Worm (Caenorhabditis elegans) whole organism, L4 larva: ENCODE results near the gene hif-1.

ENCODE experiments used
- F37D6.2 ChIP-seq: sonication (generic microtip); optimal IDR thresholded peaks from 2 replicates; lab custom pipeline; 2016; ENCODE audit warnings: mild to moderate bottlenecking, missing genetic modification characterization, missing compliant biosample characterization
- F49E8.2 ChIP-seq: sonication (generic microtip); optimal IDR thresholded peaks from 2 replicates; lab custom pipeline; 2016; ENCODE audit warnings: missing compliant biosample characterization, mild to moderate bottlenecking, missing genetic modification characterization, borderline replicate concordance
- T20F7.1 ChIP-seq: fragments of 200-800 bp; sonication (Bioruptor generic); optimal IDR thresholded peaks from 2 replicates; lab custom pipeline; 2018; ENCODE audit warnings: mild to moderate bottlenecking, missing genetic modification characterization, missing compliant biosample characterization
- Y105C5A.15 ChIP-seq: fragments of 200-800 bp; sonication (Bioruptor generic); IDR thresholded peaks from 2 replicates; pipeline ENCODE4 v1.3.6; 2022; ENCODE audit warnings: missing genetic modification characterization, missing compliant biosample characterization
- Y5F2A.4 ChIP-seq: fragments of 200-800 bp; sonication (Bioruptor generic); optimal IDR thresholded peaks from 2 replicates; lab custom pipeline; 2018; ENCODE audit warnings: mild to moderate bottlenecking, missing genetic modification characterization, missing compliant biosample characterization
- aha-1 ChIP-seq: fragments of 150-350 bp; peaks from one replicate; lab custom pipeline; 2014; ENCODE audit warnings: missing biosample characterization, missing genetic modification characterization
- aly-2 ChIP-seq: sonication (generic microtip); optimal IDR thresholded peaks from 2 replicates; lab custom pipeline; 2018; ENCODE audit warnings: missing biosample characterization, missing genetic modification characterization
- attf-4 ChIP-seq: sonication (generic microtip); optimal IDR thresholded peaks from 3 replicates; lab custom pipeline; 2017; ENCODE audit warnings: missing biosample characterization, missing genetic modification characterization
- ceh-32 ChIP-seq: sonication (generic microtip); optimal IDR thresholded peaks from 2 replicates; lab custom pipeline; 2016; ENCODE audit warnings: mild to moderate bottlenecking, missing genetic modification characterization, missing compliant biosample characterization; ENCODE audit not compliant: poor library complexity
- ceh-62 ChIP-seq: sonication (generic microtip); optimal IDR thresholded peaks from 2 replicates; lab custom pipeline; 2017; ENCODE audit warnings: missing biosample characterization, missing genetic modification characterization
- cey-2 ChIP-seq: sonication (generic microtip); optimal IDR thresholded peaks from 3 replicates; lab custom pipeline; 2017; ENCODE audit warnings: missing genetic modification characterization, mild to moderate bottlenecking, missing compliant biosample characterization, antibody characterized with exemption, borderline replicate concordance; ENCODE audit not compliant: insufficient read depth
- ctbp-1 ChIP-seq: fragments of 200-800 bp; sonication (Bioruptor generic); IDR thresholded peaks from 2 replicates; pipeline ENCODE4 v1.3.6; 2022; ENCODE audit warnings: missing genetic modification reagents, missing genetic modification characterization, missing compliant biosample characterization
- daf-19 ChIP-seq: fragments of 200-800 bp; sonication (Bioruptor generic); conservative IDR thresholded peaks from 2 replicates; pipeline ENCODE4 v1.3.6; 2022; ENCODE audit warnings: missing genetic modification characterization, missing compliant biosample characterization
- dmd-9 ChIP-seq: fragments of 200-800 bp; sonication (Bioruptor generic); IDR thresholded peaks from 2 replicates; pipeline ENCODE4 v1.3.6; 2022; ENCODE audit warnings: missing genetic modification reagents, missing genetic modification characterization, missing compliant biosample characterization
- duxl-1 ChIP-seq: sonication (generic microtip); optimal IDR thresholded peaks from 2 replicates; lab custom pipeline; 2016; ENCODE audit warnings: mild to moderate bottlenecking, missing genetic modification characterization, moderate library complexity, missing compliant biosample characterization; ENCODE audit not compliant: poor library complexity
- egl-43 ChIP-seq: fragments of 200-800 bp; sonication (Bioruptor generic); IDR thresholded peaks from 2 replicates; pipeline ENCODE4 v1.3.6; 2022; ENCODE audit warnings: missing genetic modification reagents, missing genetic modification characterization, missing compliant biosample characterization
- hif-1 ChIP-seq, 2 experiments: sonication (generic microtip); optimal IDR thresholded peaks; 2 replicates each; lab custom pipeline; 2016 to 2017; ENCODE audit warnings: missing compliant biosample characterization in 2 of 2, missing genetic modification characterization in 2 of 2, missing genetic modification reagents in 2 of 2, missing genotype in 2 of 2, mild to moderate bottlenecking in 1 of 2
- lim-7 ChIP-seq: fragments of 200-800 bp; sonication (Bioruptor generic); IDR thresholded peaks from 2 replicates; pipeline ENCODE4 v1.3.6; 2022; ENCODE audit warnings: missing genetic modification characterization, missing compliant biosample characterization
- lin-15B ChIP-seq: fragments of 150-350 bp; sonication (generic microtip); optimal IDR thresholded peaks from 3 replicates; lab custom pipeline; 2014; ENCODE audit warnings: missing biosample characterization, missing genetic modification characterization
- lin-29 ChIP-seq: fragments of 200-800 bp; sonication (Bioruptor generic); IDR thresholded peaks from 2 replicates; pipeline ENCODE4 v1.3.6; 2022; ENCODE audit warnings: missing genetic modification reagents, missing genetic modification characterization, missing compliant biosample characterization
- lin-39 ChIP-seq: fragments of 150-350 bp; optimal IDR thresholded peaks from 2 replicates; lab custom pipeline; 2014; ENCODE audit warnings: missing biosample characterization, missing genetic modification reagents, missing genetic modification characterization
- mdl-1 ChIP-seq, 2 experiments: fragments of 150-350 bp in 1 of 2; sonication (generic microtip) in 1 of 2; optimal IDR thresholded peaks; 2 replicates each; lab custom pipeline; 2014 to 2017; ENCODE audit warnings: missing biosample characterization in 2 of 2, missing genetic modification characterization in 2 of 2
- mes-2 ChIP-seq: sonication (generic microtip); optimal IDR thresholded peaks from 2 replicates; lab custom pipeline; 2016; ENCODE audit warnings: missing genotype, mild to moderate bottlenecking, missing genetic modification characterization, missing compliant biosample characterization; ENCODE audit not compliant: poor library complexity, severe bottlenecking
- nhr-102 ChIP-seq: sonication (generic microtip); optimal IDR thresholded peaks from 2 replicates; lab custom pipeline; 2016; ENCODE audit warnings: mild to moderate bottlenecking, missing genetic modification characterization, moderate library complexity, missing compliant biosample characterization
- nhr-11 ChIP-seq: fragments of 150-350 bp; optimal IDR thresholded peaks from 2 replicates; lab custom pipeline; 2014; ENCODE audit warnings: missing biosample characterization, missing genetic modification characterization
- nhr-237 ChIP-seq: sonication (generic microtip); optimal IDR thresholded peaks from 2 replicates; lab custom pipeline; 2017; ENCODE audit warnings: missing biosample characterization, missing genetic modification characterization
- nhr-28 ChIP-seq: fragments of 150-350 bp; optimal IDR thresholded peaks from 2 replicates; lab custom pipeline; 2014; ENCODE audit warnings: missing biosample characterization, missing genetic modification characterization
- php-3 ChIP-seq: fragments of 200-800 bp; sonication (Bioruptor generic); IDR thresholded peaks from 2 replicates; pipeline ENCODE4 v1.3.6; 2022; ENCODE audit warnings: missing genetic modification reagents, missing genetic modification characterization, missing compliant biosample characterization
- rbr-2 ChIP-seq: sonication (generic microtip); optimal IDR thresholded peaks from 2 replicates; lab custom pipeline; 2016; ENCODE audit warnings: missing genotype, missing genetic modification characterization, missing compliant biosample characterization
- set-16 ChIP-seq: fragments of 200-800 bp; sonication (Bioruptor generic); IDR thresholded peaks from 2 replicates; pipeline ENCODE4 v1.3.6; 2022; ENCODE audit warnings: missing genetic modification reagents, missing genetic modification characterization, missing compliant biosample characterization
- snpc-4 ChIP-seq: fragments of 150-350 bp; optimal IDR thresholded peaks from 2 replicates; lab custom pipeline; 2014; ENCODE audit warnings: missing biosample characterization, missing genetic modification characterization
- spr-1 ChIP-seq: sonication (generic microtip); optimal IDR thresholded peaks from 2 replicates; lab custom pipeline; 2016; ENCODE audit warnings: mild to moderate bottlenecking, missing genetic modification characterization, missing compliant biosample characterization
- tra-1 ChIP-seq: fragments of 200-800 bp; sonication (Bioruptor generic); IDR thresholded peaks from 2 replicates; pipeline ENCODE4 v1.3.6; 2022; ENCODE audit warnings: missing genetic modification reagents, missing genetic modification characterization, missing compliant biosample characterization
- unc-62 ChIP-seq, 3 experiments: fragments of 150-350 bp in 1 of 3; sonication (generic microtip); optimal IDR thresholded peaks in 2 of 3; peaks in 1 of 3; 1 replicate in 1 of 3; 2 replicates in 2 of 3; lab custom pipeline; 2014 to 2017; ENCODE audit warnings: missing biosample characterization in 3 of 3, missing genetic modification characterization in 3 of 3, missing genetic modification reagents in 3 of 3, missing genotype in 1 of 3
- vab-7 ChIP-seq: fragments of 200-800 bp; sonication (Bioruptor generic); IDR thresholded peaks from 2 replicates; pipeline ENCODE4 v1.3.6; 2022; ENCODE audit warnings: missing genetic modification reagents, missing genetic modification characterization, missing compliant biosample characterization
- zag-1 ChIP-seq: fragments of 150-350 bp; optimal IDR thresholded peaks from 2 replicates; lab custom pipeline; 2014; ENCODE audit warnings: missing biosample characterization, missing genetic modification characterization
- ztf-7 ChIP-seq: fragments of 150-350 bp; optimal IDR thresholded peaks from 2 replicates; lab custom pipeline; 2014; ENCODE audit warnings: missing biosample characterization, missing genetic modification characterization

hif-1 gene

ce11 chrV:20807038-20807437 lies 26.8 kb downstream of the hif-1 start, which contains the start of gene Y44A6D.6 (continued):
- TF ChIP-seq F49E8.2 (tag; lab: Kevin White, UChicago): no peak
- TF ChIP-seq ztf-7: no peak
- TF ChIP-seq egl-43 (GFP tag; lab: Robert Waterston, UW): no peak

ce11 chrV:20813646-20814045 lies 33.4 kb downstream of the hif-1 start:
- TF ChIP-seq zag-1 (tag; lab: Kevin White, UChicago): no peak
- no peak for TF ChIP-seq rbr-2 (tag; lab: Kevin White, UChicago)
- peak in 1 of 2 experiments; percentile 92 for TF ChIP-seq unc-62 (GFP tag; optimal IDR thresholded peaks at IDR 0.05 in 1 of 2; lab: Kevin White, UChicago)
- TF ChIP-seq unc-62 (tag; optimal IDR thresholded peaks at IDR 0.05; lab: Kevin White, UChicago): no peak
- TF ChIP-seq, all 104 proteins: peak for 1

- TF ChIP-seq nhr-102 (tag; lab: Kevin White, UChicago) (no peak), lin-39 (no peak), ztf-7 (no peak), mdl-1 (tag; optimal IDR thresholded peaks at IDR 0.05; lab: Kevin White, UChicago) (no peak), daf-19 (GFP tag; lab: Robert Waterston, UW) (no peak), nhr-28 (tag; lab: Kevin White, UChicago) (no peak), T20F7.1 (no peak), snpc-4 (tag; lab: Kevin White, UChicago) (no peak), dmd-9 (GFP tag; lab: Robert Waterston, UW) (no peak), ceh-32 (no peak), aly-2 (no peak), lin-15B (tag; lab: Kevin White, UChicago) (no peak), vab-7 (GFP tag; lab: Robert Waterston, UW) (no peak), Y105C5A.15 (no peak), set-16 (GFP tag; lab: Robert Waterston, UW) (no peak), duxl-1 (no peak), ceh-62 (tag; lab: Kevin White, UChicago) (no peak), cey-2 (tag; lab: Kevin White, UChicago) (no peak)
Measured at ce11 chrV:20814424-20814823, 34.2 kb downstream of the hif-1 start, which contains the start of gene Y44A6D.7. Y44A6D.7 (plus strand) TSS chrV:20814724.

ce11 chrV:20815842-20816241 lies 35.6 kb downstream of the hif-1 start, which contains the start of gene sshk-1:
sshk-1 (plus strand) TSS chrV:20816142.
- TF ChIP-seq tra-1 (no peak), nhr-237 (no peak), mes-2 (tag; lab: Kevin White, UChicago) (no peak), Y5F2A.4 (no peak), attf-4 (tag; lab: Kevin White, UChicago) (no peak), dmd-9 (GFP tag; lab: Robert Waterston, UW) (no peak), aha-1 (tag; lab: Kevin White, UChicago) (no peak), spr-1 (tag; lab: Kevin White, UChicago) (no peak), lim-7 (no peak), nhr-11 (no peak), F37D6.2 (no peak), php-3 (GFP tag; lab: Robert Waterston, UW) (no peak), lin-15B (tag; lab: Kevin White, UChicago) (no peak), lin-29 (GFP tag; lab: Robert Waterston, UW) (no peak), lin-39 (no peak)

- TF ChIP-seq ctbp-1 (GFP tag; lab: Robert Waterston, UW) (no peak), hif-1 (tag; optimal IDR thresholded peaks at IDR 0.05; lab: Kevin White, UChicago) (no peak), nhr-28 (tag; lab: Kevin White, UChicago) (peak; percentile 17)
Measured at ce11 chrV:20820033-20820432, 39.8 kb downstream of the hif-1 start, which contains the start of gene T03D8.6. T03D8.6 (minus strand) TSS chrV:20820330.
